Worm (Caenorhabditis elegans) whole organism, L3 larva: ENCODE results near the gene lgmn-1.

Experiments
- R02D3.7 ChIP-seq: fragments of 150-350 bp; optimal IDR thresholded peaks from 2 replicates; lab custom pipeline; 2014; ENCODE audit warnings: missing biosample characterization, missing genetic modification characterization
- ZK546.5 ChIP-seq: sonication (generic microtip); optimal IDR thresholded peaks from 2 replicates; lab custom pipeline; 2017; ENCODE audit warnings: missing biosample characterization, missing genetic modification characterization
- aly-2 ChIP-seq: fragments of 150-350 bp; optimal IDR thresholded peaks from 2 replicates; lab custom pipeline; 2014; ENCODE audit warnings: missing biosample characterization, missing genetic modification characterization
- ama-1 ChIP-seq: fragments of 150-350 bp; optimal IDR thresholded peaks from 2 replicates; lab custom pipeline; 2018
- ceh-16 ChIP-seq: sonication (generic microtip); optimal IDR thresholded peaks from 2 replicates; lab custom pipeline; 2017; ENCODE audit warnings: missing biosample characterization, missing genetic modification characterization
- ceh-28 ChIP-seq: fragments of 150-350 bp; optimal IDR thresholded peaks from 2 replicates; lab custom pipeline; 2014; ENCODE audit warnings: missing biosample characterization, missing genetic modification reagents, missing genetic modification characterization
- ceh-82 ChIP-seq: fragments of 150-350 bp; optimal IDR thresholded peaks from 2 replicates; lab custom pipeline; 2014; ENCODE audit warnings: missing biosample characterization, missing genetic modification characterization
- ceh-9 ChIP-seq: sonication (generic microtip); optimal IDR thresholded peaks from 2 replicates; lab custom pipeline; 2018; ENCODE audit warnings: missing biosample characterization, missing genetic modification characterization
- daf-12 ChIP-seq: fragments of 150-350 bp; optimal IDR thresholded peaks from 2 replicates; lab custom pipeline; 2014; ENCODE audit warnings: missing biosample characterization, missing genetic modification reagents, missing genetic modification characterization
- egl-27 ChIP-seq: sonication (generic microtip); optimal IDR thresholded peaks from 4 replicates; lab custom pipeline; 2017; ENCODE audit warnings: missing biosample characterization, missing genetic modification reagents, missing genetic modification characterization
- egl-5 ChIP-seq: fragments of 150-350 bp; optimal IDR thresholded peaks from 2 replicates; lab custom pipeline; 2017; ENCODE audit warnings: missing biosample characterization, missing genetic modification reagents, missing genetic modification characterization, inconsistent platforms
- elt-1 ChIP-seq: fragments of 150-350 bp; optimal IDR thresholded peaks from 2 replicates; lab custom pipeline; 2014; ENCODE audit warnings: missing biosample characterization, missing genetic modification characterization
- elt-2 ChIP-seq: sonication (generic microtip); optimal IDR thresholded peaks from 2 replicates; lab custom pipeline; 2016; ENCODE audit warnings: missing genetic modification reagents, mild to moderate bottlenecking, missing genetic modification characterization, missing compliant biosample characterization
- eor-1 ChIP-seq, 2 experiments: fragments of 150-350 bp; optimal IDR thresholded peaks; 2 replicates each; lab custom pipeline; 2014 to 2018; ENCODE audit warnings: missing biosample characterization in 2 of 2, missing genetic modification characterization in 2 of 2
- fkh-10 ChIP-seq: sonication (generic microtip); optimal IDR thresholded peaks from 2 replicates; lab custom pipeline; 2017; ENCODE audit warnings: missing biosample characterization, missing genetic modification reagents, missing genetic modification characterization
- fkh-2 ChIP-seq: fragments of 150-350 bp; optimal IDR thresholded peaks from 2 replicates; lab custom pipeline; 2014; ENCODE audit warnings: missing biosample characterization, missing genetic modification reagents, missing genetic modification characterization
- fos-1 ChIP-seq: fragments of 150-350 bp; optimal IDR thresholded peaks from 2 replicates; lab custom pipeline; 2014; ENCODE audit warnings: missing biosample characterization, missing genetic modification characterization
- hmg-11 ChIP-seq: sonication (generic microtip); optimal IDR thresholded peaks from 2 replicates; lab custom pipeline; 2016; ENCODE audit warnings: missing genetic modification characterization, missing compliant biosample characterization
- jun-1 ChIP-seq: fragments of 150-350 bp; optimal IDR thresholded peaks from 2 replicates; lab custom pipeline; 2014; ENCODE audit warnings: missing biosample characterization, missing genetic modification reagents, missing genetic modification characterization
- lin-15B ChIP-seq: fragments of 150-350 bp; optimal IDR thresholded peaks from 2 replicates; lab custom pipeline; 2014; ENCODE audit warnings: missing biosample characterization, missing genetic modification characterization
- lin-39 ChIP-seq: fragments of 150-350 bp; optimal IDR thresholded peaks from 2 replicates; lab custom pipeline; 2018; ENCODE audit warnings: missing biosample characterization, missing genetic modification reagents, missing genetic modification characterization
- lsy-12 ChIP-seq: sonication (generic microtip); optimal IDR thresholded peaks from 2 replicates; lab custom pipeline; 2016; ENCODE audit warnings: mild to moderate bottlenecking, missing genetic modification characterization, missing compliant biosample characterization
- mdl-1 ChIP-seq: fragments of 150-350 bp; optimal IDR thresholded peaks from 2 replicates; lab custom pipeline; 2014; ENCODE audit warnings: missing biosample characterization, missing genetic modification characterization
- mml-1 ChIP-seq: fragments of 150-350 bp; sonication (generic microtip); optimal IDR thresholded peaks from 3 replicates; lab custom pipeline; 2014; ENCODE audit warnings: missing biosample characterization, missing genetic modification characterization
- nfya-1 ChIP-seq: sonication (generic microtip); optimal IDR thresholded peaks from 2 replicates; lab custom pipeline; 2017; ENCODE audit warnings: missing genetic modification characterization, mild to moderate bottlenecking, missing compliant biosample characterization, antibody characterized with exemption, moderate library complexity; ENCODE audit not compliant: insufficient read depth
- nhr-11 ChIP-seq: fragments of 150-350 bp; optimal IDR thresholded peaks from 2 replicates; lab custom pipeline; 2014; ENCODE audit warnings: missing biosample characterization, missing genetic modification characterization
- nhr-12 ChIP-seq: fragments of 150-350 bp; optimal IDR thresholded peaks from 2 replicates; lab custom pipeline; 2014; ENCODE audit warnings: missing biosample characterization, missing genetic modification characterization
- nhr-23 ChIP-seq: fragments of 150-350 bp; optimal IDR thresholded peaks from 2 replicates; lab custom pipeline; 2014; ENCODE audit warnings: missing biosample characterization, missing genetic modification reagents, missing genetic modification characterization
- nhr-25 ChIP-seq: sonication (generic microtip); optimal IDR thresholded peaks from 2 replicates; lab custom pipeline; 2017; ENCODE audit warnings: missing biosample characterization, missing genetic modification characterization
- nhr-28 ChIP-seq: fragments of 150-350 bp; optimal IDR thresholded peaks from 2 replicates; lab custom pipeline; 2014; ENCODE audit warnings: missing biosample characterization, missing genetic modification characterization
- nhr-43 ChIP-seq: sonication (generic microtip); optimal IDR thresholded peaks from 2 replicates; lab custom pipeline; 2016; ENCODE audit warnings: mild to moderate bottlenecking, missing genetic modification characterization, missing compliant biosample characterization; ENCODE audit not compliant: poor library complexity, severe bottlenecking
- nhr-67 ChIP-seq: fragments of 150-350 bp; optimal IDR thresholded peaks from 2 replicates; lab custom pipeline; 2014; ENCODE audit warnings: missing biosample characterization, missing genetic modification characterization
- nhr-76 ChIP-seq: fragments of 150-350 bp; sonication (generic microtip); optimal IDR thresholded peaks from 5 replicates; lab custom pipeline; 2014; ENCODE audit warnings: missing biosample characterization, missing genetic modification characterization
- nhr-77 ChIP-seq: fragments of 150-350 bp; optimal IDR thresholded peaks from 2 replicates; lab custom pipeline; 2014; ENCODE audit warnings: missing biosample characterization, missing genetic modification characterization
- pha-4 ChIP-seq: fragments of 150-350 bp; optimal IDR thresholded peaks from 2 replicates; lab custom pipeline; 2014; ENCODE audit warnings: missing biosample characterization, missing genetic modification reagents, missing genetic modification characterization
- pqm-1 ChIP-seq: fragments of 150-350 bp; optimal IDR thresholded peaks from 2 replicates; lab custom pipeline; 2017; ENCODE audit warnings: missing biosample characterization, missing genetic modification characterization, inconsistent platforms
- sea-2 ChIP-seq: fragments of 150-350 bp; sonication (generic microtip); optimal IDR thresholded peaks from 4 replicates; lab custom pipeline; 2014; ENCODE audit warnings: missing biosample characterization, missing genetic modification reagents, missing genetic modification characterization
- snpc-4 ChIP-seq: fragments of 150-350 bp; optimal IDR thresholded peaks from 2 replicates; lab custom pipeline; 2014; ENCODE audit warnings: missing biosample characterization, missing genetic modification characterization
- unc-62 ChIP-seq: fragments of 150-350 bp; sonication (generic microtip); optimal IDR thresholded peaks from 4 replicates; lab custom pipeline; 2014; ENCODE audit warnings: missing biosample characterization, missing genetic modification reagents, missing genetic modification characterization
- ztf-4 ChIP-seq: fragments of 150-350 bp; optimal IDR thresholded peaks from 2 replicates; lab custom pipeline; 2014; ENCODE audit warnings: missing biosample characterization, missing genetic modification characterization

The lgmn-1 gene

ce11 chrV:12478990-12479389, 33.9 kb upstream of the lgmn-1 start:
- TF ChIP-seq nhr-23 (tag; lab: Kevin White, UChicago) = no peak
- no peak for TF ChIP-seq ceh-16 (tag; lab: Kevin White, UChicago)
- no peak for TF ChIP-seq mdl-1 (tag; lab: Kevin White, UChicago)
- TF ChIP-seq fkh-2 (tag; lab: Kevin White, UChicago) = no peak
- no peak for TF ChIP-seq eor-1 (tag; optimal IDR thresholded peaks at IDR 0.05; lab: Kevin White, UChicago)
- TF ChIP-seq nfya-1 (tag; lab: Kevin White, UChicago) = peak; percentile 23
- TF ChIP-seq lin-15B = no peak
- no peak for TF ChIP-seq nhr-28
- TF ChIP-seq ztf-4 (tag; lab: Kevin White, UChicago) = no peak
- no peak for TF ChIP-seq daf-12 (tag; lab: Kevin White, UChicago)
- TF ChIP-seq fos-1 (tag; lab: Kevin White, UChicago) = no peak
- TF ChIP-seq nhr-76 = no peak
- peak; percentile 18 for TF ChIP-seq egl-5
- TF ChIP-seq lsy-12 = no peak
- no peak for TF ChIP-seq nhr-11 (tag; lab: Kevin White, UChicago)

DNA sequence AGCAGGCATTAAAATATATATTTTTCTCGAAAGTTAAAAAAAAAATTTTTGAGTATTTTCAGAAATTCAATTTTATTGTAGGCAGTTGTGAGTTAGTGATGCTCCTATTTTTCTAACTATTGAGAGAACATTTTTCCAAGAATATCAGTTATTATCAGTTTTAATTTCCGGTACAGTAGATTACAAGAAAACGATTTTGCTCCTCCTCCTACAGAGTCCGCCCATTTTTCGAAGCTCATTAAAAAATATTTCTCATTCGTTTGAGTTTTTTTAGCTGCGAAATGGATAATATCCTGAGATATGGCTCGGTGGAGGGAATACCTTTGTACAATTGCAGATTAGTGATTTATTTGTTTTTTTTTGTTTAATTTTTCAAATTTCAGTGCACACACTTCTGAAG, 28.3 kb upstream of the lgmn-1 start, which contains the start of gene srt-39:
TSS of gene srt-39 (plus strand) at position 301 of the 400 bp plus-strand sequence.
- TF ChIP-seq nhr-76 = no peak
- TF ChIP-seq hmg-11 (tag; lab: Kevin White, UChicago) = no peak
- TF ChIP-seq nhr-77 (tag; lab: Kevin White, UChicago) = no peak
- no peak for TF ChIP-seq egl-5
- no peak for TF ChIP-seq elt-1 (tag; lab: Kevin White, UChicago)
- TF ChIP-seq ama-1 (lab: Kevin White, UChicago) = no peak
- TF ChIP-seq nhr-12 (tag; lab: Kevin White, UChicago) = no peak
- no peak for TF ChIP-seq lin-39 (tag; lab: Kevin White, UChicago)
- TF ChIP-seq snpc-4 (tag; lab: Kevin White, UChicago) = no peak
- TF ChIP-seq fkh-2 (tag; lab: Kevin White, UChicago) = no peak
- no peak for TF ChIP-seq ceh-82 (tag; lab: Kevin White, UChicago)
- TF ChIP-seq pha-4 (tag; lab: Kevin White, UChicago) = no peak
- no peak for TF ChIP-seq pqm-1 (tag; lab: Kevin White, UChicago)
- no peak for TF ChIP-seq sea-2
- TF ChIP-seq ceh-9 (tag; lab: Kevin White, UChicago) = no peak
- no peak for TF ChIP-seq R02D3.7 (tag; lab: Kevin White, UChicago)
- TF ChIP-seq, all 47 proteins: peak for 0

DNA sequence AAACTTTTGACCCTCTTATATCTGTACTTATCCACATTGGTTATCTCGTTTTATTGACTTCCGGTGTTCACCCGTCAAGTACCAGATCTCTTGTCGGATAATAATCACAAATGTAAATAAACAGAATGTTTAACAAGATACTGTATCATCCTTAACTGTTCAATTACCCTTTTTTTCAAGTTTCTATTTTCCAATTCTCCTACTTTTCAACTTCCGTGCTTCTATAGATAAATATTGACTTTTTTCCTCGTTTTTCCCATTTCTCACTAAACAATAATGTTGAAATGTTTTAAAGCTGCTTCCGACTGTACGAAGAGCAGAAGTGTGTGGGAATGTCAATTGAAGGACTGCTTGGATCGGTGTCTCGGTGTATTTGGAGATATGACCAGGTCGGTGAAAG, 25.9 kb upstream of the lgmn-1 start, which contains the start of gene inx-11:
TSS of gene inx-11 (plus strand) at position 301 of the 400 bp plus-strand sequence.
- TF ChIP-seq elt-2 (tag; lab: Kevin White, UChicago) = no peak
- TF ChIP-seq pha-4 (tag; lab: Kevin White, UChicago) = peak; percentile 75
- TF ChIP-seq, all 47 proteins: peak for 1

ce11 chrV:12488002-12488401, 24.9 kb upstream of the lgmn-1 start:
- TF ChIP-seq elt-2 (tag; lab: Kevin White, UChicago) (no peak), egl-5 (peak; percentile 79), nhr-77 (tag; lab: Kevin White, UChicago) (no peak), pha-4 (tag; lab: Kevin White, UChicago) (peak; percentile 43), snpc-4 (tag; lab: Kevin White, UChicago) (peak; percentile 48)

- TF ChIP-seq ceh-16 (tag; lab: Kevin White, UChicago) = no peak
- no peak for TF ChIP-seq nhr-12 (tag; lab: Kevin White, UChicago)
- TF ChIP-seq R02D3.7 (tag; lab: Kevin White, UChicago) = peak; percentile 57
- TF ChIP-seq nhr-43 (tag; lab: Kevin White, UChicago) = peak; percentile 81
- TF ChIP-seq eor-1 (tag; optimal IDR thresholded peaks at IDR 0.05; lab: Kevin White, UChicago) = no peak
- no peak for TF ChIP-seq ceh-9 (tag; lab: Kevin White, UChicago)
- peak; percentile 64 for TF ChIP-seq nhr-25
- TF ChIP-seq unc-62 (GFP tag; lab: Kevin White, UChicago) = peak; percentile 50
- TF ChIP-seq nhr-28 = no peak
- peak; percentile 57 for TF ChIP-seq ceh-28 (tag; lab: Kevin White, UChicago)
- TF ChIP-seq nfya-1 (tag; lab: Kevin White, UChicago) = peak; percentile 74
- TF ChIP-seq jun-1 = peak; percentile 29
- no peak for TF ChIP-seq fkh-10
- TF ChIP-seq nhr-23 (tag; lab: Kevin White, UChicago) = peak; percentile 75
- TF ChIP-seq ama-1 (lab: Kevin White, UChicago) = peak; percentile 78
- TF ChIP-seq ztf-4 (tag; lab: Kevin White, UChicago) = no peak
- TF ChIP-seq pha-4 (tag; lab: Kevin White, UChicago) = peak; percentile 32
- TF ChIP-seq fkh-2 (tag; lab: Kevin White, UChicago) = no peak
- peak; percentile 61 for TF ChIP-seq lsy-12
- TF ChIP-seq mml-1 (tag; lab: Kevin White, UChicago) = no peak
- peak; percentile 70 for TF ChIP-seq lin-39 (tag; lab: Kevin White, UChicago)
- TF ChIP-seq pqm-1 (tag; lab: Kevin White, UChicago) = peak; percentile 54
- no peak for TF ChIP-seq aly-2
- no peak for TF ChIP-seq nhr-11 (tag; lab: Kevin White, UChicago)
- TF ChIP-seq egl-5 = no peak
- TF ChIP-seq nhr-67 (tag; lab: Kevin White, UChicago) = no peak
- TF ChIP-seq ceh-82 (tag; lab: Kevin White, UChicago) = no peak
- TF ChIP-seq sea-2 = no peak
- no peak for TF ChIP-seq elt-1 (tag; lab: Kevin White, UChicago)
- no peak for TF ChIP-seq mdl-1 (tag; lab: Kevin White, UChicago)
- TF ChIP-seq ZK546.5 (tag; lab: Kevin White, UChicago) = no peak
- TF ChIP-seq egl-27 (tag; lab: Kevin White, UChicago) = peak; percentile 0
- TF ChIP-seq hmg-11 (tag; lab: Kevin White, UChicago) = peak; percentile 68
These were observed 21.7 kb upstream of the lgmn-1 start for ce11 chrV:12491070-12491643.
